Fruit fly (Drosophila melanogaster) whole organism, prepupa: ENCODE data around the gene Gpdh1.

ENCODE experiments used
- CG11294 ChIP-seq: fragments of 200-800 bp; sonication (Bioruptor generic); IDR thresholded peaks from 2 replicates; pipeline ENCODE4 v1.3.6; 2022; ENCODE audit warnings: missing biosample characterization, missing genetic modification characterization
- CG11902 ChIP-seq: fragments of 200-800 bp; sonication (Bioruptor generic); optimal IDR thresholded peaks from 3 replicates; lab custom pipeline; 2016; ENCODE audit warnings: missing biosample characterization, missing genetic modification characterization
- CG15336 ChIP-seq: fragments of 200-800 bp; sonication (Bioruptor generic); IDR thresholded peaks from 2 replicates; pipeline ENCODE4 v1.3.6; 2022; ENCODE audit warnings: missing biosample characterization, missing genetic modification characterization
- CG1621 ChIP-seq: fragments of 200-800 bp; sonication (Bioruptor generic); optimal IDR thresholded peaks from 3 replicates; lab custom pipeline; 2018; ENCODE audit warnings: missing biosample characterization, mild to moderate bottlenecking, missing genetic modification characterization
- CG3032 ChIP-seq: fragments of 200-800 bp; optimal IDR thresholded peaks from 2 replicates; lab custom pipeline; 2019; ENCODE audit warnings: missing biosample characterization, mild to moderate bottlenecking, missing genetic modification characterization, moderate library complexity
- CG32006 ChIP-seq: fragments of 200-800 bp; sonication (Bioruptor generic); optimal IDR thresholded peaks from 3 replicates; lab custom pipeline; 2017; ENCODE audit warnings: missing biosample characterization, mild to moderate bottlenecking, missing genetic modification characterization
- CG3919 ChIP-seq: fragments of 200-800 bp; sonication (Bioruptor generic); optimal IDR thresholded peaks from 3 replicates; lab custom pipeline; 2016; ENCODE audit warnings: missing biosample characterization, missing genetic modification characterization
- CG4318 ChIP-seq: fragments of 200-800 bp; sonication (Bioruptor generic); optimal IDR thresholded peaks from 3 replicates; lab custom pipeline; 2017; ENCODE audit warnings: missing biosample characterization, mild to moderate bottlenecking, missing genetic modification characterization
- CG6854 ChIP-seq: fragments of 200-800 bp; sonication (Bioruptor generic); optimal IDR thresholded peaks from 2 replicates; lab custom pipeline; 2017; ENCODE audit warnings: missing biosample characterization, mild to moderate bottlenecking, missing genetic modification characterization
- CG7368 ChIP-seq: fragments of 200-800 bp; sonication (Bioruptor generic); optimal IDR thresholded peaks from 3 replicates; lab custom pipeline; 2016; ENCODE audit warnings: missing biosample characterization, missing genetic modification characterization
- CG8632 ChIP-seq: fragments of 200-800 bp; sonication (Bioruptor generic); optimal IDR thresholded peaks from 3 replicates; lab custom pipeline; 2016; ENCODE audit warnings: missing biosample characterization, missing genetic modification characterization
- CG9139 ChIP-seq: fragments of 200-800 bp; sonication (Bioruptor generic); optimal IDR thresholded peaks from 3 replicates; lab custom pipeline; 2017; ENCODE audit warnings: missing biosample characterization, mild to moderate bottlenecking, missing genetic modification characterization
- Eip75B ChIP-seq: fragments of 200-800 bp; sonication (Bioruptor generic); optimal IDR thresholded peaks from 3 replicates; lab custom pipeline; 2016; ENCODE audit warnings: missing biosample characterization, missing genetic modification characterization
- Ets96B ChIP-seq: fragments of 200-800 bp; optimal IDR thresholded peaks from 2 replicates; lab custom pipeline; 2019; ENCODE audit warnings: missing biosample characterization, mild to moderate bottlenecking, missing genetic modification characterization, moderate library complexity
- Gug ChIP-seq: fragments of 200-800 bp; sonication (Bioruptor generic); IDR thresholded peaks from 2 replicates; pipeline ENCODE4 v1.3.6; 2022; ENCODE audit warnings: missing biosample characterization, missing genetic modification characterization
- Hr4 ChIP-seq: fragments of 200-800 bp; sonication (Bioruptor generic); optimal IDR thresholded peaks from 3 replicates; lab custom pipeline; 2016; ENCODE audit warnings: missing biosample characterization, missing genetic modification characterization
- OdsH ChIP-seq: fragments of 200-800 bp; sonication (Bioruptor generic); optimal IDR thresholded peaks from 3 replicates; lab custom pipeline; 2016; ENCODE audit warnings: missing biosample characterization, missing genetic modification characterization
- Smox ChIP-seq: fragments of 200-800 bp; sonication (Bioruptor generic); optimal IDR thresholded peaks from 3 replicates; lab custom pipeline; 2016; ENCODE audit warnings: missing biosample characterization, missing genetic modification characterization
- Sox14 ChIP-seq: fragments of 200-800 bp; sonication (Bioruptor generic); optimal IDR thresholded peaks from 3 replicates; lab custom pipeline; 2016; ENCODE audit warnings: missing biosample characterization, missing genetic modification characterization
- Sox15 ChIP-seq: fragments of 200-800 bp; sonication (Bioruptor generic); optimal IDR thresholded peaks from 3 replicates; lab custom pipeline; 2016; ENCODE audit warnings: missing biosample characterization, missing genetic modification characterization
- achi ChIP-seq: fragments of 200-800 bp; sonication (Bioruptor generic); optimal IDR thresholded peaks from 3 replicates; lab custom pipeline; 2016; ENCODE audit warnings: missing biosample characterization, missing genetic modification characterization
- acj6 ChIP-seq: fragments of 200-800 bp; sonication (Bioruptor generic); optimal IDR thresholded peaks from 3 replicates; lab custom pipeline; 2016; ENCODE audit warnings: missing biosample characterization, missing genetic modification characterization
- cyc ChIP-seq: fragments of 200-800 bp; sonication (Bioruptor generic); optimal IDR thresholded peaks from 3 replicates; lab custom pipeline; 2016; ENCODE audit warnings: missing biosample characterization, missing genetic modification characterization
- dsx ChIP-seq: fragments of 200-800 bp; optimal IDR thresholded peaks from 3 replicates; lab custom pipeline; 2019; ENCODE audit warnings: missing biosample characterization, mild to moderate bottlenecking, missing genetic modification characterization, moderate library complexity; ENCODE audit not compliant: poor library complexity, severe bottlenecking
- fd59A ChIP-seq: fragments of 200-800 bp; sonication (Bioruptor generic); optimal IDR thresholded peaks from 2 replicates; lab custom pipeline; 2017; ENCODE audit warnings: missing biosample characterization, mild to moderate bottlenecking, missing genetic modification characterization, missing genetic modification reagents
- fd85E ChIP-seq: fragments of 200-800 bp; sonication (Bioruptor generic); optimal IDR thresholded peaks from 3 replicates; lab custom pipeline; 2016; ENCODE audit warnings: missing biosample characterization, missing genetic modification characterization
- lz ChIP-seq: fragments of 200-800 bp; sonication (Bioruptor generic); optimal IDR thresholded peaks from 3 replicates; lab custom pipeline; 2016; ENCODE audit warnings: missing biosample characterization, missing genetic modification characterization
- salr ChIP-seq, 2 experiments: fragments of 200-800 bp; sonication (Bioruptor generic); optimal IDR thresholded peaks; 3 replicates each; lab custom pipeline; 2016 to 2018; ENCODE audit warnings: missing biosample characterization in 2 of 2, missing genetic modification characterization in 2 of 2, mild to moderate bottlenecking in 1 of 2
- ss ChIP-seq, 2 experiments: fragments of 200-800 bp; sonication (Bioruptor generic); optimal IDR thresholded peaks; 2 replicates in 1 of 2; 3 replicates in 1 of 2; lab custom pipeline; 2017 to 2018; ENCODE audit warnings: mild to moderate bottlenecking in 2 of 2, missing biosample characterization in 2 of 2, missing genetic modification characterization in 2 of 2, moderate library complexity in 1 of 2

Gene Gpdh1

dm6 chr2L:5956153-5956552, 12.7 kb downstream of the Gpdh1 start, which contains the start of gene CG13999:
TSS of gene CG13999 (minus strand) at chr2L:5956466.
- TF ChIP-seq Smox (GFP tag; lab: Kevin White, UChicago) (no peak), CG3919 (no peak), salr (GFP tag; optimal IDR thresholded peaks at IDR 0.05; lab: Kevin White, UChicago) (no peak), CG9139 (GFP tag; lab: Kevin White, UChicago) (no peak), Eip75B (GFP tag; lab: Kevin White, UChicago) (no peak), fd85E (GFP tag; lab: Kevin White, UChicago) (no peak), Sox15 (GFP tag; lab: Kevin White, UChicago) (no peak), OdsH (GFP tag; lab: Kevin White, UChicago) (no peak), CG4318 (no peak), dsx (GFP tag; lab: Kevin White, UChicago) (no peak), cyc (no peak), lz (no peak), CG32006 (GFP tag; lab: Kevin White, UChicago) (no peak), achi (GFP tag; lab: Kevin White, UChicago) (no peak), CG3032 (tag; lab: Kevin White, UChicago) (no peak), Ets96B (no peak), Hr4 (no peak), Sox14 (GFP tag; lab: Kevin White, UChicago) (no peak)
- TF ChIP-seq, all 60 proteins: peak for 0

- TF ChIP-seq CG11294: no peak
- TF ChIP-seq CG3919: no peak
- no peak for TF ChIP-seq CG15336 (GFP tag; lab: Robert Waterston, UW)
- TF ChIP-seq CG3032 (tag; lab: Kevin White, UChicago): no peak
- TF ChIP-seq CG7368 (GFP tag; lab: Kevin White, UChicago): no peak
- TF ChIP-seq Smox (GFP tag; lab: Kevin White, UChicago): no peak
- TF ChIP-seq OdsH (GFP tag; lab: Kevin White, UChicago): no peak
- no peak for TF ChIP-seq CG11902 (GFP tag; lab: Kevin White, UChicago)
These were observed 13.3 kb downstream of the Gpdh1 start, which contains the start of the genes CG13998 and Vm26Ab for dm6 chr2L:5956706-5957105. TSS of gene CG13998 (minus strand) at chr2L:5956819. TSS of gene Vm26Ab (plus strand) at chr2L:5957004.

- TF ChIP-seq fd59A (GFP tag; lab: Kevin White, UChicago): no peak
- no peak for TF ChIP-seq CG6854
- TF ChIP-seq OdsH (GFP tag; lab: Kevin White, UChicago): no peak
- TF ChIP-seq CG7368 (GFP tag; lab: Kevin White, UChicago): no peak
- TF ChIP-seq CG8632 (GFP tag; lab: Kevin White, UChicago): no peak
These were observed 15.2 kb downstream of the Gpdh1 start, which contains the start of gene Vm26Ac for dm6 chr2L:5958581-5959177. TSS of gene Vm26Ac (minus strand) at chr2L:5958631.

- no peak for TF ChIP-seq acj6 (GFP tag; lab: Kevin White, UChicago)
- TF ChIP-seq Ets96B: no peak
- TF ChIP-seq dsx (GFP tag; lab: Kevin White, UChicago): no peak
- no peak for TF ChIP-seq Gug (GFP tag; lab: Robert Waterston, UW)
- TF ChIP-seq CG7368 (GFP tag; lab: Kevin White, UChicago): no peak
- TF ChIP-seq CG11294: no peak
- no peak for TF ChIP-seq CG15336 (GFP tag; lab: Robert Waterston, UW)
- no peak for TF ChIP-seq CG6854
- TF ChIP-seq CG8632 (GFP tag; lab: Kevin White, UChicago): no peak
- no peak for TF ChIP-seq salr (GFP tag; optimal IDR thresholded peaks at IDR 0.05; lab: Kevin White, UChicago)
These were observed 16.6 kb downstream of the Gpdh1 start, which contains the start of gene Vm26Aa for dm6 chr2L:5959863-5960658. TSS of gene Vm26Aa (minus strand) at chr2L:5960340.

- no peak for TF ChIP-seq CG1621
- TF ChIP-seq ss (GFP tag; optimal IDR thresholded peaks at IDR 0.05; lab: Kevin White, UChicago): peak in 1 of 2 experiments; percentile 98
These were observed 17.9 kb downstream of the Gpdh1 start for dm6 chr2L:5961169-5961918.
